Worm (Caenorhabditis elegans): ENCODE results near the gene F18A11.5.

DNA sequence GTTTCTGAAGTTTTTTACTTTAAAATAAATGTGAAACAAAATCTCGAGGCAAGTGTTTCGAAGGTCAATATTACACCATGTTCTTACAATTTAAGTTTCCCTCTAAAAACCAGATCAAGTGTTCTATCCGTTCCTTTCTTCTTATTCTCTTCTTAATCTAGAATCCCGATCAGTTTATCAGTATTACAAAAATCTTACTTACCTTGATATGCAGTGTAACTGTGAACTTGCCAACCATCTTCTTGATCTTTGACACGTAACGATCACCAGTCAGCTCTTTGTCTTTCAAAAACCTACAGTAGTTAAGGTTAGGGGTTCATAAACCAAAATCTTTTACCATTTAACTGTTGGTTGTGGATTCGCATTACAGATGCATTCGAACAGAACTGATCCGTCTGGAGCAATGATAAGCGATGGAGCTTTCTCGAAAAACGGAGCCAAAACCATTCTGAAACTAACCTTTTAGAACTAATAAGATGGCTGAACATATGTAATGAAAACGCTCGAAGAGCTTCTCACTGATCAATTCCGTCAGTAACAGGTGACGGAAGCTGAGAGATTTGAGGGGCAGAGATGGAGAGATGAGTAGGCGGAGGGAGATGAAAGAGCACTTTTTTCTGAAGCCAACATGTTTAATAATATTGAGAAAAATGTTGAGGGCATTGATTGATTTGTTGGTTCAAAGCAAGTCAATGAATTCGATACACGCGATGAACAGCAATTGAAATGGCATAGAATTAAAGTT, 6.2 kb downstream of the F18A11.5 start, which contains the start of gene oig-2:
- peak; percentile 6 for TF ChIP-seq unc-62 (GFP tag; optimal IDR thresholded peaks at IDR 0.05)
- TF ChIP-seq ceh-83 (GFP tag; optimal IDR thresholded peaks at IDR 0.05), result no peak
- TF ChIP-seq ceh-43 (GFP tag; optimal IDR thresholded peaks at IDR 0.05), result no peak
- no peak for TF ChIP-seq mab-5 (tag; optimal IDR thresholded peaks at IDR 0.05)
- TF ChIP-seq unc-39 (tag; optimal IDR thresholded peaks at IDR 0.05), result no peak
- no peak for TF ChIP-seq lsy-2 (tag; optimal IDR thresholded peaks at IDR 0.05)
- TF ChIP-seq nhr-28 (tag; optimal IDR thresholded peaks at IDR 0.05), result no peak
- no peak for TF ChIP-seq lin-13 (tag; optimal IDR thresholded peaks at IDR 0.05)
- no peak for TF ChIP-seq blmp-1 (tag; optimal IDR thresholded peaks at IDR 0.05)
- TF ChIP-seq ztf-11 (tag; optimal IDR thresholded peaks at IDR 0.05), result no peak
- no peak for TF ChIP-seq mep-1 (tag; optimal IDR thresholded peaks at IDR 0.05)
- TF ChIP-seq nhr-76 (tag; optimal IDR thresholded peaks at IDR 0.05), result no peak

Data from whole organism, mixed stage, embryonic.